Fruit fly (Drosophila melanogaster) whole organism, prepupa: ENCODE data around the gene Gr93b.

Source experiments
- CG10669 ChIP-seq: fragments of 200-800 bp; sonication (Bioruptor generic); optimal IDR thresholded peaks from 3 replicates; lab custom pipeline; 2018; ENCODE audit warnings: missing biosample characterization, mild to moderate bottlenecking, missing genetic modification characterization, moderate library complexity
- CG11902 ChIP-seq: fragments of 200-800 bp; sonication (Bioruptor generic); optimal IDR thresholded peaks from 3 replicates; lab custom pipeline; 2016; ENCODE audit warnings: missing biosample characterization, missing genetic modification characterization
- CG9139 ChIP-seq: fragments of 200-800 bp; sonication (Bioruptor generic); optimal IDR thresholded peaks from 3 replicates; lab custom pipeline; 2017; ENCODE audit warnings: missing biosample characterization, mild to moderate bottlenecking, missing genetic modification characterization
- Hr39 ChIP-seq: fragments of 200-800 bp; sonication (Bioruptor generic); optimal IDR thresholded peaks from 2 replicates; lab custom pipeline; 2016; ENCODE audit warnings: missing biosample characterization, missing genetic modification characterization
- OdsH ChIP-seq: fragments of 200-800 bp; sonication (Bioruptor generic); optimal IDR thresholded peaks from 3 replicates; lab custom pipeline; 2016; ENCODE audit warnings: missing biosample characterization, missing genetic modification characterization
- Smox ChIP-seq: fragments of 200-800 bp; sonication (Bioruptor generic); optimal IDR thresholded peaks from 3 replicates; lab custom pipeline; 2016; ENCODE audit warnings: missing biosample characterization, missing genetic modification characterization
- Sox15 ChIP-seq: fragments of 200-800 bp; sonication (Bioruptor generic); optimal IDR thresholded peaks from 3 replicates; lab custom pipeline; 2016; ENCODE audit warnings: missing biosample characterization, missing genetic modification characterization
- ss ChIP-seq, 2 experiments: fragments of 200-800 bp; sonication (Bioruptor generic); optimal IDR thresholded peaks; 2 replicates in 1 of 2; 3 replicates in 1 of 2; lab custom pipeline; 2017 to 2018; ENCODE audit warnings: mild to moderate bottlenecking in 2 of 2, missing biosample characterization in 2 of 2, missing genetic modification characterization in 2 of 2, moderate library complexity in 1 of 2

dm6 chr3R:21863817-21864384, 20.3 kb upstream of the Gr93b start:
- TF ChIP-seq CG9139 (no peak), ss (GFP tag; optimal IDR thresholded peaks at IDR 0.05; lab: Kevin White, UChicago) (no peak), Smox (GFP tag; lab: Kevin White, UChicago) (no peak), CG11902 (GFP tag; lab: Kevin White, UChicago) (no peak), Hr39 (GFP tag; lab: Kevin White, UChicago) (no peak), Sox15 (GFP tag; lab: Kevin White, UChicago) (no peak), CG10669 (no peak), OdsH (GFP tag; lab: Kevin White, UChicago) (no peak)
